Worm (Caenorhabditis elegans): ENCODE results near the gene tomm-40.

DNA sequence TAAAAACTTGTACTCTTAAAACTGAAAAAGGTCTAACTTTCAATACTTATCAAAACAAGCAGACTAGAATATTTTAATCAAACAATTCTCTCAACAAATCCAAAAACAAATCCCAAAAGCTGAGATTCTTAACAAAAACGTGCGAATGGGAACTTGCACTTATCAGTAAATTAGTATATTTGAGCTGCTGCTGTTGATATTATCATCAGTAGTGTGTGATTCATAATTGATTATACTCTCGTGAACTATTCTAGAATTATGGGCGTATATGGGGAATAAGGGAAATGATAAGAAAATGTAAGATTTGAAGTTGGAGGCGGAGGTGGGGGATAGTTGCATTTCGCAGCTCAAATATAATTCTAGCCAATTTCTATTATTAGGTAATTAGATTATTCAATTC is 40.8 kb upstream of the tomm-40 start:
- TF ChIP-seq egl-27 (tag; optimal IDR thresholded peaks at IDR 0.05): no peak
- no peak for TF ChIP-seq nhr-76 (tag; optimal IDR thresholded peaks at IDR 0.05)
- no peak for TF ChIP-seq jun-1 (tag; optimal IDR thresholded peaks at IDR 0.05)

All from whole organism, L4 larva.